Fruit fly (Drosophila melanogaster): ENCODE measurements around the gene CG2528.

The CG2528 gene

dm6 chr2L:21993377-21993776, 644 bp upstream of the CG2528 start (continued):
- TF ChIP-seq ss (GFP tag; optimal IDR thresholded peaks at IDR 0.05) (peak; percentile 19 to 25), CG10631 (GFP tag; optimal IDR thresholded peaks at IDR 0.05) (peak; percentile 37), CG7368 (GFP tag; optimal IDR thresholded peaks at IDR 0.05) (no peak), CG16779 (tag; optimal IDR thresholded peaks at IDR 0.05) (no peak), OdsH (GFP tag; optimal IDR thresholded peaks at IDR 0.05) (peak; percentile 5), eg (GFP tag; IDR thresholded peaks at IDR 0.05) (no peak), Hr39 (GFP tag; optimal IDR thresholded peaks at IDR 0.05) (peak; percentile 25), Ets21C (GFP tag; optimal IDR thresholded peaks at IDR 0.05) (no peak), lz (GFP tag; optimal IDR thresholded peaks at IDR 0.05) (peak; percentile 17), CG3919 (GFP tag; optimal IDR thresholded peaks at IDR 0.05) (peak; percentile 40), Eip78C (GFP tag) (no peak), Met (GFP tag; optimal IDR thresholded peaks at IDR 0.05) (peak; percentile 41), pdm3 (GFP tag; optimal IDR thresholded peaks at IDR 0.05) (peak; percentile 15), Sox102F (GFP tag; optimal IDR thresholded peaks at IDR 0.05) (peak; percentile 12), CG8119 (GFP tag; IDR thresholded peaks at IDR 0.05) (no peak), fd85E (GFP tag; optimal IDR thresholded peaks at IDR 0.05) (no peak)

- TF ChIP-seq dsx (GFP tag; optimal IDR thresholded peaks at IDR 0.05; ENCODE audit: poor library complexity, severe bottlenecking), result no peak
- TF ChIP-seq dac (GFP tag; optimal IDR thresholded peaks at IDR 0.05), result no peak
- no peak for TF ChIP-seq CG11762 (GFP tag; optimal IDR thresholded peaks at IDR 0.05; ENCODE audit: insufficient read depth)
- TF ChIP-seq CG6854 (GFP tag; optimal IDR thresholded peaks at IDR 0.05), result no peak
- TF ChIP-seq Met (GFP tag; optimal IDR thresholded peaks at IDR 0.05), result no peak
- TF ChIP-seq CG11902 (GFP tag; optimal IDR thresholded peaks at IDR 0.05), result no peak
- TF ChIP-seq ss (GFP tag; optimal IDR thresholded peaks at IDR 0.05), result no peak
- no peak for TF ChIP-seq CG34406 (GFP tag; optimal IDR thresholded peaks at IDR 0.05)
- TF ChIP-seq Hr4 (GFP tag; optimal IDR thresholded peaks at IDR 0.05), result no peak
These were observed 17.8 kb downstream of the CG2528 start for dm6 chr2L:21974895-21975294.

- no peak for TF ChIP-seq cyc (GFP tag; optimal IDR thresholded peaks at IDR 0.05)
- no peak for TF ChIP-seq CG16779 (tag; optimal IDR thresholded peaks at IDR 0.05)
- no peak for TF ChIP-seq pdm3 (GFP tag; optimal IDR thresholded peaks at IDR 0.05)
- peak; percentile 3 for TF ChIP-seq Eip78C (GFP tag)
- no peak for TF ChIP-seq CG11294 (GFP tag; IDR thresholded peaks at IDR 0.05)
- no peak for TF ChIP-seq Blimp-1 (GFP tag; optimal IDR thresholded peaks at IDR 0.05)
- TF ChIP-seq lz (GFP tag; optimal IDR thresholded peaks at IDR 0.05), result no peak
These were observed 21.9 kb downstream of the CG2528 start for dm6 chr2L:21970698-21971395.

dm6 chr2L:21933496-21933895, 59.2 kb downstream of the CG2528 start:
- TF ChIP-seq CG15336 (GFP tag; IDR thresholded peaks at IDR 0.05), result no peak
- peak; percentile 56; the same call in 2 of the 3 replicates for TF ChIP-seq CG6163 (GFP tag; IDR thresholded peaks at IDR 0.05)
- peak; percentile 19 for TF ChIP-seq achi (GFP tag; optimal IDR thresholded peaks at IDR 0.05)
- TF ChIP-seq Smox (GFP tag; optimal IDR thresholded peaks at IDR 0.05), result peak; percentile 4
- TF ChIP-seq ss (GFP tag; optimal IDR thresholded peaks at IDR 0.05), result no peak
- no peak for TF ChIP-seq fd59A (GFP tag; optimal IDR thresholded peaks at IDR 0.05)
- TF ChIP-seq fd85E (GFP tag; optimal IDR thresholded peaks at IDR 0.05), result no peak
- peak; percentile 11 for TF ChIP-seq CG6792 (GFP tag; optimal IDR thresholded peaks at IDR 0.05)
- TF ChIP-seq net (GFP tag; optimal IDR thresholded peaks at IDR 0.05), result no peak
- no peak for TF ChIP-seq salr (GFP tag; optimal IDR thresholded peaks at IDR 0.05)
- TF ChIP-seq eg (GFP tag; IDR thresholded peaks at IDR 0.05), result no peak
- peak; percentile 67 for TF ChIP-seq svp (GFP tag)
- peak; percentile 22 for TF ChIP-seq pdm3 (GFP tag; optimal IDR thresholded peaks at IDR 0.05)
- peak; percentile 25 for TF ChIP-seq CG4318 (GFP tag; optimal IDR thresholded peaks at IDR 0.05)
- TF ChIP-seq lz (GFP tag; optimal IDR thresholded peaks at IDR 0.05), result peak; percentile 17
- peak; percentile 8 for TF ChIP-seq CG34406 (GFP tag; optimal IDR thresholded peaks at IDR 0.05)
- no peak for TF ChIP-seq Lpt (GFP tag; optimal IDR thresholded peaks at IDR 0.05)
- peak; percentile 22 for TF ChIP-seq spab (GFP tag; optimal IDR thresholded peaks at IDR 0.05)
- peak; percentile 21 for TF ChIP-seq acj6 (GFP tag; optimal IDR thresholded peaks at IDR 0.05)
- TF ChIP-seq vri (GFP tag; optimal IDR thresholded peaks at IDR 0.05), result no peak
- TF ChIP-seq Gug (GFP tag; IDR thresholded peaks at IDR 0.05), result no peak
- TF ChIP-seq CG10669 (GFP tag; optimal IDR thresholded peaks at IDR 0.05), result peak; percentile 44
- TF ChIP-seq CG1621 (tag; optimal IDR thresholded peaks at IDR 0.05), result peak; percentile 5
- no peak for TF ChIP-seq CG31627 (GFP tag; optimal IDR thresholded peaks at IDR 0.05)
- TF ChIP-seq CG16779 (tag; optimal IDR thresholded peaks at IDR 0.05), result no peak
- peak; percentile 21 for TF ChIP-seq Met (GFP tag; optimal IDR thresholded peaks at IDR 0.05)
- peak; percentile 50 for TF ChIP-seq CG3919 (GFP tag; optimal IDR thresholded peaks at IDR 0.05)
- no peak for TF ChIP-seq CG6854 (GFP tag; optimal IDR thresholded peaks at IDR 0.05)
